Fruit fly (Drosophila melanogaster) ovary, adult (tissue): ENCODE measurements around the gene CG45218.
A peak's percentile ranks its signal among the peaks of the same experiment; 100 is the strongest.

Source experiments
- CG17801 ChIP-seq: fragments of 200-800 bp; optimal IDR thresholded peaks from 2 replicates; lab custom pipeline; 2019; ENCODE audit warnings: missing biosample characterization, mild to moderate bottlenecking, missing genetic modification characterization, moderate library complexity; ENCODE audit not compliant: partially characterized antibody

Gene CG45218

DNA sequence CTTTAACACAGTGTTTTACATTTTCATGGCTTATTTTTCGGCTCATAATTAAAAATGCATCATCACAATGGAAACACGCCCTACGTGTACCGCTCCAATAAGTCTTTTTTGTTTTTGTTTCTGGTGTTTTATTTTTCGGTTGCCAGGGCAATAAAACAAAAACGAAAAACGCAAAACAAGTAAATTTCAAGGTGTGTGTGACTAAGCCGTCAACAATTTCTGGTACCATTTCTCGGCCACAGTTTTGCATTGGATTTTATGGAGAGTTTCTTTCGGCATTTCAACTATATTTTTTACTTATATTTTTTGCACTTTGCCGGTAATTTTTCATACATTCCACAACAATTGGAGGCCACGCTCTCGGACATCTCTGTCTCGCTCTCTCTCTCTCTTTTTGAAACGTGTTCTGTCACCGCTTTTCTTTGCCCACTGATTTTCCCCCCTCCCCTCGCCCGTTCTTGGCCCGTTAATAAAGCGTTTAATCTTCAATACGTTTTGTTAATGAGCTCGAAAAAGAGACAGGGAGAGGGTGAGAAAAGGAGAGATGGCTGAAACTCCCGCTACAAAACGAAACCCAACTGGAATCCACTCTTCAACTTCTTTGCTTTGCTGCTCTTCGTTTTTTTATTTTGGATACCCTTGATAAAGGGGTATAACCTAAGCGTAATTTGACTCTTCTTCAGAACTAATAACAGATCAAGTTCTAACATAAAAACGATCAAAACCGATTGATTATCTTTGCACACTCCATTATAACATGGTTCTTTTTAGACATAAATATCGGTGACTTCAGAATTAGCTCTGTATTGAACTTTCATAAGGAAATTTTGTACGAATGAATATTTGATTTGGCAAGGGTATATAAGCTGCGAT lies 2.6 kb upstream of the CG45218 start:
- peak; percentile 98 for TF ChIP-seq CG17801

DNA sequence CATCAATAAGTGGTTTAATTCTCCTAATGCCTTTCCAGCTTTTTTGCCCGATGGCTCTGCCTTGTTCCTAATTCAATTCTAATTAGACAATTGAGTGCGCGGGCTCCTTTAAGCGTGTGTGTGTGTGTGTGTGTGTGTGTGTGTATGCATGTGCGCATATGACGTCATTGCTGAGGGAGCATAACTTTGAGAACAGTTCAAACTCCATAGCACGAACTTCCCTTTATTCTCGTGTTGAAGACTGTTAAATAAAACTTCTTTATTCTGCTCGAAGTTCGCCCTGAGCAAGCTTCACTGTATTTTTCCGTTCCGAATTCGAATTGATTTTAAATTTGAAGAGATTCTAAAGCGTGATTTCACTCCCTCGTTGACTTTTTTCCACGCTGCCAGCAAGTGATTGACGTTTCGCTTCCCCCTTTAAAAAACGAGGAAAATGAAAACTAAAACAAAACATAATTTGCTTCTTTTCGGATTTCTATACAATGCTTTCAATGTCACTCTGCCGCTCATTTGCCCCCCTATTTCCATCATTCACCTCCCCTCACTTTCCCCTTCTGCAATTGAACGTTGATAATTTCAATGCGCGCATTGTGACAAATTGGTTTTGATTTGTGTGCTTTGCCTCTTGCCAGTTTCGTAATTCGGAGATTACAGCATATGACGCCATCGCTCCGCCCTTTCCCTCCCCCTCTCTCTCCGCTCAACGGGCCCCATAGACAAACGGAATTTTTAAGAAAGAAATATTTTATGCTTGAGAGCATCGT lies 1.8 kb upstream of the CG45218 start:
- no peak for TF ChIP-seq CG17801

DNA sequence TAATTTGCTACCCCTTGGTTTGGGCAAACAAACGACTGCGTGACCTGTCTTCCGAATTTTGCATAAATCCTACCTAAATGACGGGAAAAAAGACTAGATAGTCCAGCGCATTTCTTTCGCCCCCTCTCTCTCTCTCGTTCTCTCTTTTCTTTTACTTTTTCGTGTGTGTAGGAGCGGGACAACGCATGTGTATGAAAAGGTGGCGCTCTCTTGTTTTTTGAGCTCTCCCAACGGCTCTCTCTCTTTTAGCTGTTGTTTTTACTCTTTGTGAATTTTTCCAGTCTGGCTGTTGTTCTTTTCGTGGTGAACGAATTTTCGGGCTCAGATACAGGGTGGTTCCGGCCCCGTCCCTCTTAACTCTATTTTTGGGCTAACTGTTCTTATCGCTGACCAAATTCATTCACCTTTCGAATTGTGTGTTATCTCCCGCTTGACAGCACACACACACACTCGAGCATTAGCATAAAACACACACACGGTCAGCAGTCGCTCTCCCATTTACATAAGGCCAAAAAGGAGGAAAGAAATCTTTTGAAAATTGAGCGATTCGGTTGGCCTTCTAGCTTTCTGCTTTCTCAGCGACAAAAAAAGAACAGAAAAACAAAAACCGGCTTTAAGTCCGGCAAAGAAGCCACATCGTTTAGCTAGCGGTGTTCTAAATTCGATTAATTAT lies 1.1 kb upstream of the CG45218 start:
- no peak for TF ChIP-seq CG17801

DNA sequence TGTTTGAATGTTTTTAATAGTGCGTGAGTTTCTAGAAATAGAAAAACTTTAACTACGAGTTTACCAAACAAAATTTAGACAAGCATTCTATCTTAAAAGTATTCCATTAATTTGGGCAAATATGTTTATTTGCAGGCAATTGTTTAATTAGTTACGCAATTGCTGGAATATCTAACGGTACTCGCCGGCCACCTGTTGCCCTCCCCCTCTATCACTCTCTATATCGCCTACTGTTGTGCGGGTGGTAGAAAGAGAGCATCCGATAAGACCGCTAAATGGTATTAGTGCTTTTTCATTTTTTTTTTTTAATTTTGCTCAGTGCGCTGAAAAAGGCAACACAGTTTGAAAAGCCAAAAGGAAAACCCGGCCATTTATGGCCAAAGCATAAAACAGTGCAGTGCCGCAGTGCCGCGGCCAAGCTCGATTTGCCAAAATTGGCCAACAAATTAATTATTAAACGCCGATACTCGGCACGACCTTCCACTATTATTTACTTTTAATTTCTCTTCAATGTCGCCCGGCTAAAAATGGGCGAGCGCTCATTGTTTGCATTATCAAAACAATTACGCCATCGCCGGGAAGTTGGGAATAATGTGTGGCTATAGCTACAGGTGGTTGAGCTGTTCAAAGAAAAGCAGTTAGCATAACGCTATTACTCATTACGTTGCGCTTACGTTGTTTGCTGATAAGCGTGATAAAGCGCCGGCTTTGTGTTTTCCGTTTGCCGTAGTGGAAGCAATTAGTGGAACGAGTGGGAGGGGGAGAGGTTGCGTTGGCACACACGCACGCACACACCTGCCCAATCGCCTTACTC lies 564 bp downstream of the CG45218 start:
- TF ChIP-seq CG17801 = no peak

DNA sequence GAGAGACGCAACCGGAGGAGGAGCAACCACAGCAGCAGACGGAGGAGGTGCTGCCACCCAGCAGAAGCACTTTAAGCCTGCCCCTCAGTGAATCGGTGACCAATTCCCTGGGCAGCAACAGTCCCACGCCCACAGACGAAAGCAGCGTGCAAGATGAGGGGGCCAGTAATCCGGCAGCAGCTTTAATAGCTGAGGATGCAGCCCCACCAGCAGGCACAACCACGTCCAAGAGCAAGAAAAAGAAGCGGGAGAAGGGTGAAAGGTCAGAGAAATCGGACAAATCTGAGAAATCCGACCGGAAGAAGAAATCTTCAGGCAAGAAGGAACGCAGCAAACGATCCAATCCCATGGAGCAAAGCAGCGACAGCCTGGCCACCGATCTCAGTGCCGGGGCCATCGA lies 1.8 kb downstream of the CG45218 start:
- no peak for TF ChIP-seq CG17801

DNA sequence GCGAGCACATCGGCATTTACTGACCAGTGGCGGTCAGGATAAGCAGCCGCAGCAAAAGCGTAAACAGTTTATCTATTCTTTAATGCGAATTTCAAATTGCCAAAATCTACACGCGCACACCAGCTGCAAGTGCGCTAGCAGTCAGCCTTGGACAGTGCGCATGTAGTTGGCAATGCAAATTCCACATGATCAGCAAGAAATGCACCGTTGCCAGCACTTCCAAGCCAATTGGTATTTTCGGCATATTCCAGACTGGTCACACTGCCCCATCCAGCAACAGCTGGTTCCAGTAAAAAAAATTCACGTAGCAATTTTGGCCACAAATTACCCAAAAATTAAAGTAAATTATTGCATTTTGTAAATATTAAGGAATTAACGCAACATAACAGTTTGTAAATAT lies 2.8 kb downstream of the CG45218 start:
- TF ChIP-seq CG17801 = peak; percentile 16

DNA sequence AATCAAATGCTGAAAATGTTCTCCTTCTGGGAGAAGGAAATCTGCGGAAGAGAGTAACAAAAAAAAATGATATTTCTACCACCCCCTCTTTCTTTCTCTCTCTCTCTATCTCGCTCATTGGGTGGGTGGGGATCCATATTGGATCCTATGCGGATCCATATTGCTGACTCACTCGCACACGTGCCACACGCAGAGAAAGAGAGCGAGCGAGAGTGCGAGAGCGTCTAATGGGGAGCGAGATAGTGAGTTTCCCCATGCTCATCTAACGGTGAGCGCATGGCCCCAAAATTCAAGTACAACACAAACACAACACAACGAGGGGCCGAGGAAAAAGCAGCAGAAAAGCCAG lies 3.9 kb downstream of the CG45218 start:
- no peak for TF ChIP-seq CG17801

DNA sequence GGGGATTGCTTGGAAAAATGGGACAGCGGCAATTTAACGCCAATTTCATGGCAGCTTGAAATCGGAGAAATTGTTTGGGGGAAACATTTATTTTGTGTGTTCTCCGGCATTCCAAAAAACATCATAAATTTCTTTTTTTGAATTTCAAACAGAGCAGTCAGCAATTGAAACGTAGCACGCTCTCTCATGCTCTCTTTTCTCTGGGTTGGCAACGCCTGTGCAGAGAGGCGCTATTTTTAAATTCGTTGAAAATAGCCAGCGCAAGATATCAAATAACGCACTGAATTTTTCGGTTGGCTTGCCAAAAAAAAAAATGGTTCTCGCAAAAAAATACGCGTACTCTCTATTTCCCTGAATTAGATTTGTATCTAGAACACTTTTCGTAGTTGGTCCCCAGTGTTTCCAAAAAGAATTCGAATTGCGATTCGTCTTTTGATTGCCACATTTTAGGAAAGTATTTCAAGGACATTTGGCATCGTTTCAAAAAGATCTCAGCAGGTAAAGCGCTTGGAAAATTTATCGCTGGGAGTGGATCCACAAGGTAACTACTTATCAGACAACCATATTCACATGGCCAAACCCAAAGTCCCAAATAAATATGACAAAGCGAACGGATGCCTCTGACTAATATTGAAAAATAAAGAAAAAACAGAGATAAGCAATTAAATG lies 4.4 kb downstream of the CG45218 start:
- TF ChIP-seq CG17801 = no peak

DNA sequence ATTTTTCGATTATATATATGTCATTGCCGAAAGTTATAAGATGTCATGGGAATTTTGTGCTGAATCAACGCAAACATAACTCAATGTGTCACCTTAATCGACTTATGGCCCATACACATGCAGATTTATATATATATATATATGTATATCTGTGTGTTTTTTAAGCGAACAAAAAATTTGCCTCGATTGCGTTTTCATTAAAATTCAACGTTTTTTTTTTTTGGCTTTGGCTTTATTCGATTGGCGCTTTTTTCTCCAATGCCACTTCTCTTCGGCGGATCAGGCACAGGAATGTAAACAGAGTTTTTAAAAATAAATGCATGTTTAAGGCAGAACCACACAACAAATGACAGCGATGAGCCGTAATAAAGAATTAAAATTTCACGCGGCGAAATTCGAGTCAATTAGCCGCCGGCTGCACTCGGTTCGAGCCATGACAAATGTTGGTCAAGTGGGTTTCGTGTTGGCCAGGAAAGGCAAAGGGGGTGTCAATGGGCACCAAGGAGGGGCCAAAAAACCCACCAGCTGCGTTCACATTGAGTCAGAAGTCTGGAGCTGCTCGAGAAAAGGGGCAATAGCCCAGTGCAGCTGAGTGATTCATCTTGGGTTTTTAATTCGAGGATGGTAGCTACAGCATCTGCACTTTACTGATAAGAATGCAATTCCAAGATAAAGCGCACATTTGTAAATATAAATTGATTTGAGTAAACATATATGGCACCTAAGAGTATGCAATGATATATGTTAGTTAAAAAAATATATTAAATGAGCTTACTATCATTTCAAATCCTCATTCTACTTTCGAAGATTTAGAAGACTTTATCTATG lies 7.4 kb downstream of the CG45218 start:
- no peak for TF ChIP-seq CG17801

DNA sequence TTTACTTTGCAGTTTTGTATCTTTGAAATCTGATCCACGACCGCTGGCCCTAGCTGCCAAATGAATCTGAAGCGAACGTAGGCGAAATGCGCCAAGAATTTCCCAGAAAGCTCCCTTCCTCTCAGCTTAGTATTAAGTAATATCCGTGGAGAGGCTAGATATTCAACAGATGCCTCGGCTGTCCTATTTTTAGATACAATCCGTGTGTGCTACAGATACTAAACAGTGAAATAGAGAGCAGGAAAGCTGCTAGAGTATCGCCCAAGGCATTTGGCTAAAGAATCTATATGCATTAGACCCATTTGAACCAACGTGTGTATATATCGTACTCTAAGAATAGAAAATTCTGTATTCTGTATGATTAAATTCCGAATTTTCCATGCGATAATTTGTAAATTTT lies 8.3 kb downstream of the CG45218 start:
- no peak for TF ChIP-seq CG17801

DNA sequence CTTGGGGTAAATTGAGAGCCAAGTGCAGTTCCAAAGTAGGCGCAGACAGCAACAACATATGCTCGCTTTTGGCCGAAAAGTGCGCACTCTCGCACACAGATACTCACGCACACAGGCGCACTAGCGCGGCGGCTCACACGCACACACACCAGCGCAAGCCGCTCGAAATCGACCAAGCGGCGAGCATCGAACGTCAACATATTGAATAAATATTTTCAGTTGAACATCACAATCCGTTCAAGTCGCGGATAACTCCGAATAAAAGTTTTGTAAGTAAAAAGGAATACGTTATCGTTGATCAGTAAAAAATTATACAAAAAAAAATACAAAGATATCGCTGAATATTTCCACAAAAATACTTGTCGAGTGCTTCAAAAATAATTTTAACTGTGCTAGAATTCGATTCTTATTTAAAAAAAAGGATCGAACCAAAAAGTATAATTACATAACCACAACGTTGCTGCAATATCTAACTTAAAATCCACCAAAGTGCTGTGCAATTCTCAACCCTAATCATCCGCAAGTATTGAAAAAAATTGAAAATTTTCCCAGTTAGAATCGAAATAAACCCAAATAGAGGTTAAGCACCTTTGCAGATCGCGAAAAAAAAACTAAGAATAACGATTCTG lies 9.2 kb downstream of the CG45218 start:
- TF ChIP-seq CG17801 = no peak

DNA sequence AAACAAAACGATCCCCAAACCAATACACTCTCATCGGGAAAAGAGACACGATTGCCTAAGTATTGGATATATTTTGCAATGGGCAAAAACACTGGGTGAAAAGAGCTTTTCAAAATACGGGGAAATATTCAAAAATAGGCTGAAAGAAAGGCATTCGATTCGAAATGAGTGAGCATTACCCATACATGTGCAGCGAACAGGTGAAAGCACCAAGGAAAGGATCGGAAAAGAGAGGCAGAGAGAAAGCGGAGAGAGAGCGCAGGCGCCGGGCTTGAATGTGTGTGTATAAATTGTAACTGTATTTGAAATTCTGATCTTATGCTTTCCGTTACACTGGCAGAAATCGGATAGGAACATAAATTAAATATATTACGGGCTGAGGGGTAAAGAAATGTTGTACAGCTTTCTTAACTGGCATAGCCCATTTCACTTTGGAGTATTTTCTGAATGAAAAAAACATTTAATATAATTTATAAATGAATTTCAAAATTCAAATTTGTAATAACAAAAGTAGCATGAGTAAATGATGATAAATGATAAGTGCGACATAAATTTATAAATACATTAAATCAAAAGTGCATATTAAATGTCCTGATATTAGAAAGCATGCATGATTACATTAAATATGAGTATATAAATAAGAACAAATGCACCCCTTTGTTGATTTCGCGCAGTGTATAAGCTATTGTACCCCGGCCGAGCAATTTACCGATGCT lies 9.8 kb downstream of the CG45218 start:
- TF ChIP-seq CG17801 = peak; percentile 25

DNA sequence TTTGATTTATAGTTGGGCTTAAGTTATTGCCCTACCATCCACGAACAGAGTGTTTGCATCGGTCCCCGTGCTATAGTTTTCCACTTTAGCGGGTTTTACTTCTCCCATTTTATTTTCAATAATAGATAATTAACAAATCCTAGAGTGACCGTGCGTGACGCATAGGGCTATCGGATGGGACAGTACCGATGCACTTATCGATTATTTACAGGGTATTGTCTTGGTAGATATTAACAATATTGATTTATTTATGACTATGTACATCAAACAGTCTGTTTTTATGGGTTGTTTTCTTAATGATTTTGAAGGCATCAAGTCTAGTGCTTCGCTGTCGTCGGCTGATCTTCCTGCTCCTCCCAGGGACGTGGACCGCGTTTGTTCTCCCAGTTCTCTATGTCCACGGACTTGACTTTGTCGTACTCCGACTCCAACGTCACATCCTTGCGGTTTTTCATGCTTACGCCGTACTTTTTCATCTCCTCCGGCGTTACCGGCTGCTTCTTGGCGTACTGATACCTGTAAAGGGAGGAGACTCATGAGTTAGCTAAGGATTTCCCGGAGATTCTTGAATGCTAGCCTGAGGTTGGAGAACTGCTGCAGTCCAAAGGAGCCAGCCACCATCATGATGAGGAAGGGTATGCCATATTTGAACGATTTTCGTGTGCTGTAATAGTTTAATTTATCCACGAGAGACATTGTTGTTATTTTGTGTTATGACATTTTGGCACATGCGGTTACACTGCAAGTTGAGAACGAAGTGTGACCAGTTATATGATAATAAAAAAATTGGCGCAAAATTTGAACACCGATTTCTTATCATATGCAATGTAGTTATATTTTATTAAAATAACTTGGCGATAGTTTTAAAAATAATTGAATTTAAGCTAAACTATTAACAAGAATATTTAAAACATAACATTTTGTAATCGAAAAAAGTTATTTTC lies 12.4 kb downstream of the CG45218 start, which contains the start of the genes MRG15 and Tm1:
Gene MRG15 (minus strand): TSS at position 184 of the 944 bp plus-strand sequence.
Gene Tm1 (plus strand): TSS at position 295 of the 944 bp plus-strand sequence.
- TF ChIP-seq CG17801 = no peak
